Worm (Caenorhabditis elegans): ENCODE results near the gene C14E2.11.

The C14E2.11 gene

DNA sequence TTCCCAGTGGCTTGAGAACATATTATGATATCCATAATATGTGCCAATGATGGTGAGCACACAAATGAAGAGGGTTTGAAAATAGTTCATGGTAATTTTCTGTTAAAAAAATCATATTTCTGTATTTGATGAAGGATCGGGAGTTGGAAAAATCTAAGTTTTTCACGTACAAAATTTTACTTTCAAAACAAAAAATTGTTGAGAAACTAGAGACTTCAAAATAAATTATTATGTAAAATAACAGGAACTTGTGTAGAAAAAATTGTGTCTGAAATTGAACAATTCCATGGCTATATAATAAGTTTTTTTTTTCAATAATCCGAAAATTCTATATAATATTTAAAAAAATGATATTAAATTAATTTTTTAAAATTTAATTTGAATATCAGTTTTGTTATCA is 20.0 kb downstream of the C14E2.11 start, which contains the start of gene C14E2.4:
Gene C14E2.4 (minus strand): TSS at position 101 of the 400 bp plus-strand sequence.
- TF ChIP-seq pqm-1 (tag; optimal IDR thresholded peaks at IDR 0.05) (no peak), nhr-11 (tag; optimal IDR thresholded peaks at IDR 0.05) (no peak), F10B5.3 (tag; optimal IDR thresholded peaks at IDR 0.05) (no peak), ztf-11 (tag; optimal IDR thresholded peaks at IDR 0.05) (no peak), Y105C5A.15 (GFP tag; IDR thresholded peaks at IDR 0.05) (no peak), pha-4 (GFP tag; IDR thresholded peaks at IDR 0.05) (no peak), pha-4 (tag; optimal IDR thresholded peaks at IDR 0.05) (no peak), hif-1 (tag; optimal IDR thresholded peaks at IDR 0.05) (no peak), daf-19 (GFP tag; conservative IDR thresholded peaks at IDR 0.05) (no peak), dmd-9 (GFP tag; IDR thresholded peaks at IDR 0.05) (no peak)

DNA sequence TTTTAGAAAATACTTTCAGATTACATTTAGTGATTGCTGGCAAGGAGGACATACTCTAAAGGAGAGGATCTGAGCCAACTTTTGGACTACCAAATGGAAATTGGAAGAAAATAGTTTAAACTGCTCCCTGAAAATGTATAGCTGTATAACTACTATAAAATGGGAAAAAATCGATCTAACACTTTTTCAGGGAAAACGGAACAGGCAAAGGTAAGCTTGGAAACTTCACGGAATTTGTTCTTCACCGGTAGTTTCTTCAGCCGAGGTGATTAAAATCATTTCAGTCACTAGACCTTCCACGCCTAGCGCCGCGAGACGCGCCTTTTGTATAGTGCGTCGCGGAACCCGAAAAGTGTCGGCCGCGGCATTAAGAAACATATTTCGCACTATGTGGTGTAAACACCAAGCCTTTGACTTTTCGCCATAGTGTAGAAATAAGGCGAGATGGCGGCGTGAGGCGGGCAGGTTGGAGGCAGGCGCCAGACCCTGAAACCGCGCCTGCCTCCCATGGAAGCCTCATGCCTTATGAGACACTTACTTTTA is 24.1 kb downstream of the C14E2.11 start, which contains the start of gene C14E2.5:
Gene C14E2.5 (minus strand): TSS at position 51 of the 543 bp plus-strand sequence.
- TF ChIP-seq unc-62 (GFP tag; optimal IDR thresholded peaks at IDR 0.05 in 1 of 2): no peak
- no peak for TF ChIP-seq unc-62 (tag; optimal IDR thresholded peaks at IDR 0.05)
- peak; percentile 5 for TF ChIP-seq aha-1 (tag)
- TF ChIP-seq ceh-82 (tag; optimal IDR thresholded peaks at IDR 0.05): no peak

- TF ChIP-seq snpc-1.2 (GFP tag; IDR thresholded peaks at IDR 0.05) (no peak), lin-29 (GFP tag; IDR thresholded peaks at IDR 0.05) (no peak), nhr-42 (GFP tag; IDR thresholded peaks at IDR 0.05) (no peak), F10B5.3 (tag; optimal IDR thresholded peaks at IDR 0.05) (no peak), egl-27 (tag; optimal IDR thresholded peaks at IDR 0.05) (no peak), F37D6.2 (tag; optimal IDR thresholded peaks at IDR 0.05) (no peak)
Observed at ce11 chrX:1826166-1826565, 24.9 kb downstream of the C14E2.11 start, which contains the start of gene C14E2.1. C14E2.1 (plus strand) TSS chrX:1826466.

- TF ChIP-seq nhr-237 (tag; optimal IDR thresholded peaks at IDR 0.05) (no peak), mxl-3 (GFP tag; optimal IDR thresholded peaks at IDR 0.05) (no peak), nhr-42 (GFP tag; IDR thresholded peaks at IDR 0.05) (no peak), ceh-20 (GFP tag; IDR thresholded peaks at IDR 0.05) (no peak), ztf-7 (tag; optimal IDR thresholded peaks at IDR 0.05) (no peak), lin-13 (GFP tag; optimal IDR thresholded peaks at IDR 0.05) (no peak), attf-4 (tag; optimal IDR thresholded peaks at IDR 0.05) (no peak), nhr-48 (tag; optimal IDR thresholded peaks at IDR 0.05) (no peak), T20F7.1 (GFP tag; optimal IDR thresholded peaks at IDR 0.05) (no peak), egl-27 (tag; optimal IDR thresholded peaks at IDR 0.05) (no peak), nhr-76 (tag; optimal IDR thresholded peaks at IDR 0.05) (no peak), gei-8 (GFP tag; optimal IDR thresholded peaks at IDR 0.05) (no peak), dmd-6 (GFP tag; IDR thresholded peaks at IDR 0.05) (no peak), aha-1 (tag) (no peak), ZK337.2 (GFP tag; IDR thresholded peaks at IDR 0.05) (no peak)
Observed at ce11 chrX:1829937-1830336, 28.7 kb downstream of the C14E2.11 start, which contains the start of gene C14E2.6. C14E2.6 (minus strand) TSS chrX:1830037.

- TF ChIP-seq daf-12 (tag; optimal IDR thresholded peaks at IDR 0.05): no peak
- TF ChIP-seq nhr-102 (tag; optimal IDR thresholded peaks at IDR 0.05): no peak
- TF ChIP-seq Y48G9A.11 (GFP tag; IDR thresholded peaks at IDR 0.05): no peak
- TF ChIP-seq set-16 (GFP tag; IDR thresholded peaks at IDR 0.05): no peak
- no peak for TF ChIP-seq ceh-44 (GFP tag; IDR thresholded peaks at IDR 0.05)
Observed at ce11 chrX:1830475-1830874, 29.2 kb downstream of the C14E2.11 start.
